Fruit fly (Drosophila melanogaster) whole organism, embryonic: ENCODE results near the gene CG6654.

Source experiments
- CG11085 ChIP-seq: fragments of 200-800 bp; sonication (Bioruptor generic); IDR thresholded peaks from 2 replicates; pipeline ENCODE4 v1.3.6; 2022; ENCODE audit warnings: missing biosample characterization, missing genetic modification characterization
- CG11247 ChIP-seq: fragments of 200-800 bp; sonication (Bioruptor generic); IDR thresholded peaks from 2 replicates; pipeline ENCODE4 v1.3.6; 2022; ENCODE audit warnings: missing biosample characterization, missing genetic modification characterization
- CG11456 ChIP-seq: fragments of 200-800 bp; sonication (Bioruptor generic); IDR thresholded peaks from 3 replicates; pipeline ENCODE4 v1.3.6; 2022; ENCODE audit warnings: missing biosample characterization, missing genetic modification characterization
- CG13424 ChIP-seq: fragments of 200-800 bp; sonication (Bioruptor generic); optimal IDR thresholded peaks from 2 replicates; lab custom pipeline; 2019; ENCODE audit warnings: missing biosample characterization, mild to moderate bottlenecking, missing genetic modification characterization, moderate library complexity
- CG14441 ChIP-seq: fragments of 200-800 bp; sonication (Bioruptor generic); IDR thresholded peaks from 2 replicates; pipeline ENCODE4 v1.3.6; 2022; ENCODE audit warnings: missing biosample characterization, missing genetic modification characterization
- CG14710 ChIP-seq: fragments of 200-800 bp; sonication (Bioruptor generic); optimal IDR thresholded peaks from 3 replicates; lab custom pipeline; 2019; ENCODE audit warnings: missing biosample characterization, mild to moderate bottlenecking, missing genetic modification characterization, moderate library complexity
- CG15601 ChIP-seq: fragments of 200-800 bp; sonication (Bioruptor generic); optimal IDR thresholded peaks from 3 replicates; lab custom pipeline; 2019; ENCODE audit warnings: missing biosample characterization, mild to moderate bottlenecking, missing genetic modification characterization, moderate library complexity
- CG16863 ChIP-seq: fragments of 200-800 bp; sonication (Bioruptor generic); optimal IDR thresholded peaks from 3 replicates; lab custom pipeline; 2016; ENCODE audit warnings: missing biosample characterization, missing genetic modification characterization
- CG17568 ChIP-seq: fragments of 200-800 bp; sonication (Bioruptor generic); optimal IDR thresholded peaks from 2 replicates; lab custom pipeline; 2018; ENCODE audit warnings: missing biosample characterization, mild to moderate bottlenecking, missing genetic modification characterization, moderate library complexity
- CG17829 ChIP-seq: fragments of 200-800 bp; optimal IDR thresholded peaks from 2 replicates; lab custom pipeline; 2019; ENCODE audit warnings: missing biosample characterization, mild to moderate bottlenecking, missing genetic modification characterization, moderate library complexity
- CG18764 ChIP-seq: fragments of 200-800 bp; sonication (Bioruptor generic); optimal IDR thresholded peaks from 3 replicates; lab custom pipeline; 2016; ENCODE audit warnings: missing biosample characterization, missing genetic modification characterization
- CG2116 ChIP-seq: fragments of 200-800 bp; sonication (Bioruptor generic); optimal IDR thresholded peaks from 3 replicates; lab custom pipeline; 2018; ENCODE audit warnings: missing biosample characterization, mild to moderate bottlenecking, missing genetic modification characterization
- CG2678 ChIP-seq: fragments of 200-800 bp; sonication (Bioruptor generic); optimal IDR thresholded peaks from 3 replicates; lab custom pipeline; 2019; ENCODE audit warnings: missing biosample characterization, mild to moderate bottlenecking, missing genetic modification characterization, moderate library complexity
- CG2712 ChIP-seq: fragments of 200-800 bp; optimal IDR thresholded peaks from 3 replicates; lab custom pipeline; 2019; ENCODE audit warnings: missing biosample characterization, mild to moderate bottlenecking, missing genetic modification characterization, moderate library complexity
- CG3995 ChIP-seq: fragments of 200-800 bp; sonication (Bioruptor generic); optimal IDR thresholded peaks from 3 replicates; lab custom pipeline; 2016; ENCODE audit warnings: missing biosample characterization, missing genetic modification characterization
- CG6254 ChIP-seq: fragments of 200-800 bp; sonication (Bioruptor generic); optimal IDR thresholded peaks from 3 replicates; lab custom pipeline; 2017; ENCODE audit warnings: mild to moderate bottlenecking, missing biosample characterization, missing genetic modification reagents, missing genetic modification characterization
- CG6272 ChIP-seq: fragments of 200-800 bp; sonication (Bioruptor generic); IDR thresholded peaks from 2 replicates; pipeline ENCODE4 v1.3.6; 2022; ENCODE audit warnings: missing biosample characterization, missing genetic modification characterization
- CG6683 ChIP-seq: fragments of 200-800 bp; sonication (Bioruptor generic); optimal IDR thresholded peaks from 2 replicates; lab custom pipeline; 2017; ENCODE audit warnings: missing biosample characterization, mild to moderate bottlenecking, missing genetic modification characterization, missing genetic modification reagents
- CG6791 ChIP-seq: fragments of 200-800 bp; sonication (Bioruptor generic); IDR thresholded peaks from 3 replicates; pipeline ENCODE4 v1.3.6; 2022; ENCODE audit warnings: missing biosample characterization, missing genetic modification characterization; ENCODE audit not compliant: partially characterized antibody
- Eip74EF ChIP-seq, 2 experiments: fragments of 200-800 bp in 1 of 2; fragments of >200 bp in 1 of 2; sonication (Bioruptor generic) in 1 of 2; optimal IDR thresholded peaks; 2 replicates each; lab custom pipeline; 2017 to 2019; ENCODE audit warnings: missing biosample characterization in 2 of 2, missing genetic modification characterization in 2 of 2, mild to moderate bottlenecking in 1 of 2, moderate library complexity in 1 of 2
- Ets97D ChIP-seq: fragments of 200-800 bp; sonication (Bioruptor generic); optimal IDR thresholded peaks from 3 replicates; lab custom pipeline; 2016; ENCODE audit warnings: missing biosample characterization, missing genetic modification characterization
- Gug ChIP-seq: fragments of 200-800 bp; sonication (Bioruptor generic); IDR thresholded peaks from 4 replicates; pipeline ENCODE4 v1.3.6; 2022; ENCODE audit warnings: missing biosample characterization, missing genetic modification characterization
- HLH54F ChIP-seq: fragments of 200-800 bp; sonication (Bioruptor generic); optimal IDR thresholded peaks from 3 replicates; lab custom pipeline; 2016; ENCODE audit warnings: missing biosample characterization, missing genetic modification characterization
- MBD-R2 ChIP-seq: fragments of 200-800 bp; sonication (Bioruptor generic); IDR thresholded peaks from 2 replicates; pipeline ENCODE4 v1.3.6; 2022; ENCODE audit warnings: missing biosample characterization, missing genetic modification characterization
- Mad ChIP-seq: fragments of 200-800 bp; sonication (Bioruptor generic); optimal IDR thresholded peaks from 2 replicates; lab custom pipeline; 2016; ENCODE audit warnings: missing biosample characterization, missing genetic modification characterization
- Poxn ChIP-seq: fragments of 200-800 bp; sonication (Bioruptor generic); IDR thresholded peaks from 2 replicates; pipeline ENCODE4 v1.3.6; 2022; ENCODE audit warnings: missing biosample characterization, missing genetic modification characterization
- Ptx1 ChIP-seq: fragments of 200-800 bp; sonication (Bioruptor generic); IDR thresholded peaks from 2 replicates; pipeline ENCODE4 v1.3.6; 2022; ENCODE audit warnings: missing biosample characterization, missing genetic modification characterization
- Stat92E ChIP-seq, 3 experiments: fragments of >200 bp in 2 of 3; fragments of 200-800 bp in 1 of 3; sonication (Bioruptor generic) in 1 of 3; optimal IDR thresholded peaks; 2 replicates each; lab custom pipeline; 2017 to 2019; ENCODE audit warnings: missing biosample characterization in 3 of 3, missing genetic modification characterization in 3 of 3, mild to moderate bottlenecking in 1 of 3, moderate library complexity in 1 of 3
- Trl ChIP-seq, 3 experiments: fragments of >200 bp in 2 of 3; fragments of 200-800 bp in 1 of 3; sonication (Bioruptor generic) in 1 of 3; optimal IDR thresholded peaks; 2 replicates in 1 of 3; 3 replicates in 2 of 3; lab custom pipeline; 2016 to 2017; ENCODE audit warnings: missing biosample characterization in 1 of 3, missing genetic modification characterization in 1 of 3
- Xbp1 ChIP-seq: fragments of 200-800 bp; sonication (Bioruptor generic); optimal IDR thresholded peaks from 3 replicates; lab custom pipeline; 2016; ENCODE audit warnings: missing biosample characterization, mild to moderate bottlenecking, missing genetic modification characterization
- btn ChIP-seq: fragments of 200-800 bp; sonication (Bioruptor generic); optimal IDR thresholded peaks from 2 replicates; lab custom pipeline; 2016; ENCODE audit warnings: missing biosample characterization, missing genetic modification characterization
- crp ChIP-seq, 2 experiments: fragments of 200-800 bp; sonication (Bioruptor generic); optimal IDR thresholded peaks; 2 replicates in 1 of 2; 3 replicates in 1 of 2; lab custom pipeline; 2017; ENCODE audit warnings: missing biosample characterization in 2 of 2, missing genetic modification characterization in 2 of 2, mild to moderate bottlenecking in 1 of 2, moderate library complexity in 1 of 2
- ems ChIP-seq: fragments of 200-800 bp; sonication (Bioruptor generic); optimal IDR thresholded peaks from 3 replicates; lab custom pipeline; 2016; ENCODE audit warnings: missing biosample characterization, missing genetic modification characterization
- gfzf ChIP-seq: fragments of 200-800 bp; sonication (Bioruptor generic); optimal IDR thresholded peaks from 2 replicates; lab custom pipeline; 2016; ENCODE audit warnings: missing biosample characterization, mild to moderate bottlenecking, missing genetic modification characterization, moderate library complexity
- hth ChIP-seq: fragments of >200 bp; optimal IDR thresholded peaks from 2 replicates; lab custom pipeline; 2017; ENCODE audit warnings: inconsistent platforms
- nau ChIP-seq: fragments of 200-800 bp; sonication (Bioruptor generic); optimal IDR thresholded peaks from 3 replicates; lab custom pipeline; 2017; ENCODE audit warnings: missing biosample characterization, mild to moderate bottlenecking, missing genetic modification characterization, missing genetic modification reagents
- oc ChIP-seq: fragments of 200-800 bp; sonication (Bioruptor generic); optimal IDR thresholded peaks from 2 replicates; lab custom pipeline; 2018; ENCODE audit warnings: missing biosample characterization, mild to moderate bottlenecking, missing genetic modification characterization, moderate library complexity
- pho ChIP-seq: fragments of 200-800 bp; sonication (Bioruptor generic); optimal IDR thresholded peaks from 2 replicates; lab custom pipeline; 2016; ENCODE audit warnings: missing biosample characterization, missing genetic modification characterization
- phol ChIP-seq: fragments of 200-800 bp; sonication (Bioruptor generic); optimal IDR thresholded peaks from 3 replicates; lab custom pipeline; 2018; ENCODE audit warnings: missing biosample characterization, mild to moderate bottlenecking, missing genetic modification characterization, moderate library complexity
- schlank ChIP-seq: fragments of 200-800 bp; sonication (Bioruptor generic); optimal IDR thresholded peaks from 2 replicates; lab custom pipeline; 2018; ENCODE audit warnings: missing biosample characterization, mild to moderate bottlenecking, missing genetic modification characterization
- shn ChIP-seq: fragments of 200-800 bp; sonication (Bioruptor generic); optimal IDR thresholded peaks from 3 replicates; lab custom pipeline; 2016; ENCODE audit warnings: missing biosample characterization, missing genetic modification characterization
- sqz ChIP-seq: fragments of 200-800 bp; sonication (Bioruptor generic); optimal IDR thresholded peaks from 3 replicates; lab custom pipeline; 2018; ENCODE audit warnings: missing biosample characterization, mild to moderate bottlenecking, missing genetic modification characterization
- tx ChIP-seq: fragments of 200-800 bp; sonication (Bioruptor generic); optimal IDR thresholded peaks from 2 replicates; lab custom pipeline; 2016; ENCODE audit warnings: missing biosample characterization, missing genetic modification characterization
- usp ChIP-seq: fragments of >200 bp; optimal IDR thresholded peaks from 2 replicates; lab custom pipeline; 2017; ENCODE audit warnings: missing biosample characterization, missing genetic modification characterization
- wek ChIP-seq: fragments of 200-800 bp; sonication (Bioruptor generic); optimal IDR thresholded peaks from 3 replicates; lab custom pipeline; 2018; ENCODE audit warnings: missing biosample characterization, mild to moderate bottlenecking, missing genetic modification characterization, moderate library complexity

The CG6654 gene

DNA sequence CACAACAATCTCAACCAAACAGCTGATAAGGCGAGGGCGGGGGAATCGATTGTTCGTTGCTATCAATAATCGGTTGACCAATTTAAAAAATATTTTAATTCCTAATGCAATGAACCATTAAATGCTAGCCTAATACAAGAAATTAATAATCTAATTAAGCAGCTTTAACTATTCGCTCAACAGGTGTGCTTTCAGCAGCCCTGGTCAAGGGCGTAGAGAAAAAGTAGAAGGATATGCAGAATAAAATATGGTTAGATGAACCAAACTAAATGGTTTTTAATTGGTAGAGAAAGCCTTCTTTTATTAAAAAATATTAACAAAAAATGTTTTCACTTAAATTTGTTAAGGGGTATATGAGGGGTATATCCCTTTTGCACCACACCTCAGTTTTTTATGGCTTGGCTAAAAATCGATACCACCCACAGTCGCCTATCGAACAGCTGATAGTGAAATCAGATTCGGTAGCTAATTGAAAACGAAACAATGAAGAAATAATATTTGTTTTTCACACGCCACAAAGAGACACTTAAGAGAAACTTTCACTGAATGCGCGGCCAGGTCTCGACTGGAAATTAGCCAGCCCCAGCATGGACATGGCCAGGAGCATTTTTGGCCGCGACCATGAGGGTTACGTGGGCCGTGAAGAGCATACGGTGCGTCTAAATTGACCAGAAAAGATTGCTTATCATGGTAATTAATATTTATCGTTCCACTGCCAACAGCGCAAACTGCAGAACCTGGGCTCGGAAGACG lies 5.5 kb upstream of the CG6654 start, which contains the start of the genes SIDL and CG12241 (continued):
- TF ChIP-seq Ptx1 (GFP tag; lab: Robert Waterston, UW) (peak; percentile 96), CG2678 (peak; percentile 92)
- TF ChIP-seq, all 482 proteins: peak for 323

DNA sequence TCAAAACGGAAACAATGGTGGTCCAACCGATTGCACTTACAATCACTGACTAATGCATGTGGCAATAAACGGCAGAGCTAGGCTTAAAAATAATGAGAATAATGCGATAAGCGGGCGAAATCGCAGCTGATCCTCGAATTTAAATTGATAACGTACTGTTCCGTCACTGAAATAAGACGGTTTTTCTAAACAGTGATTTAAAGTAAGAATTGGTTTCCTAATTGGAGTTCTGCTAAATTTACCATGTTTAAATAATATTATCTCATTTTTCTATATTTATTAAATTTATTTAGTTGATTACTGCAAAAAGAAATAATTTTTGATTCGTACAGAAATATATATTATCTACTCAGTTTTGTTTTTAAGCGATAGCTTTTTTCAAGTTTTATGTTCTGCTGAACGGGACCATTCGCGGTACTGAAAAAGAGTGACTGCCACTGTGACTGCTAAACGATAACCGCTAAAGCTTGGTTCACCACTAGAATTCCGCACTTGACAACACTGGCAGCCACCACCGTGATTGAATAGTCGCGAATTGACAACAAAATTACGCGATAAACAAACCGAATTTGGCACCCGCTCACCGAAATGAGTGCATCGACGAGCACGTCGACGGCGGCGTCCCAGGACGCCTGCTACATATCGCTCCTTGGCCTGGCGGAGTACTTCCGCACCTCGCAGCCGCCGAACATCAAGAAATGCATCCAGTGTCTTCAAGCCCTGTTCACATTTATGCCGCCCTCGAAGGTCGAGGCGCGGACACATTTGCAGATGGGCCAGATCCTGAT lies 4.6 kb downstream of the CG6654 start, which contains the start of the genes Spn88Eb and Mau2:
TSS of gene Spn88Eb (minus strand) at position 51 of the 788 bp plus-strand sequence.
TSS of gene Mau2 (plus strand) at position 493 of the 788 bp plus-strand sequence.
- TF ChIP-seq Trl (optimal IDR thresholded peaks at IDR 0.05; lab: Kevin White, UChicago) (no peak), Trl (GFP tag; optimal IDR thresholded peaks at IDR 0.05; lab: Kevin White, UChicago) (peak; percentile 70), CG15601 (peak; percentile 96), CG2116 (GFP tag; lab: Kevin White, UChicago) (peak; percentile 58), tx (peak; percentile 9), CG16863 (GFP tag; lab: Kevin White, UChicago) (peak; percentile 55), CG6272 (GFP tag; lab: Robert Waterston, UW) (peak; percentile 75), CG17829 (peak; percentile 77), Gug (GFP tag; lab: Robert Waterston, UW) (peak; percentile 88), CG13424 (tag; lab: Kevin White, UChicago) (peak; percentile 60), pho (GFP tag; lab: Kevin White, UChicago) (peak; percentile 63), crp (GFP tag; optimal IDR thresholded peaks at IDR 0.05; lab: Kevin White, UChicago) (peak in 1 of 2 experiments; percentile 48), CG17568 (GFP tag; lab: Kevin White, UChicago) (no peak), Mad (GFP tag; lab: Kevin White, UChicago) (peak; percentile 48), CG11247 (GFP tag; lab: Robert Waterston, UW) (peak; percentile 82), HLH54F (GFP tag; lab: Kevin White, UChicago) (peak; percentile 64), phol (tag; lab: Kevin White, UChicago) (peak; percentile 64), Ets97D (GFP tag; lab: Kevin White, UChicago) (peak; percentile 39), schlank (tag; lab: Kevin White, UChicago) (peak; percentile 7), Xbp1 (GFP tag; lab: Kevin White, UChicago) (peak; percentile 75), CG6254 (no peak), CG6683 (GFP tag; lab: Kevin White, UChicago) (peak; percentile 23), nau (GFP tag; lab: Kevin White, UChicago) (no peak), MBD-R2 (peak; percentile 97), CG3995 (peak; percentile 100), Stat92E (GFP tag; optimal IDR thresholded peaks at IDR 0.05; lab: Kevin White, UChicago) (no peak), CG14710 (tag; lab: Kevin White, UChicago) (peak; percentile 66), wek (GFP tag; lab: Kevin White, UChicago) (no peak), shn (peak; percentile 37), btn (GFP tag; lab: Kevin White, UChicago) (no peak), Poxn (GFP tag; lab: Robert Waterston, UW) (no peak), Eip74EF (GFP tag; optimal IDR thresholded peaks at IDR 0.05; lab: Kevin White, UChicago) (no peak), hth (no peak), ems (GFP tag; lab: Kevin White, UChicago) (peak; percentile 61), CG11085 (GFP tag; lab: Robert Waterston, UW) (peak; percentile 76), CG14441 (GFP tag; lab: Robert Waterston, UW) (peak; percentile 70), gfzf (GFP tag; lab: Kevin White, UChicago) (peak; percentile 28), usp (no peak), CG6791 (GFP tag; lab: Robert Waterston, UW) (peak; percentile 76), sqz (GFP tag; lab: Kevin White, UChicago) (no peak), CG2712 (tag; lab: Kevin White, UChicago) (peak; percentile 90), CG18764 (GFP tag; lab: Kevin White, UChicago) (peak; percentile 48), oc (no peak), CG11456 (peak; percentile 89)
